Fruit fly (Drosophila melanogaster) whole organism, adult: ENCODE measurements around the gene BRWD3.

Experiments used
- CG11617 ChIP-seq: fragments of 200-800 bp; sonication (Bioruptor generic); optimal IDR thresholded peaks from 2 replicates; lab custom pipeline; 2017; ENCODE audit warnings: mild to moderate bottlenecking, missing biosample characterization, missing genetic modification reagents, missing genetic modification characterization
- CG12768 ChIP-seq: fragments of 200-800 bp; sonication (Bioruptor generic); optimal IDR thresholded peaks from 2 replicates; lab custom pipeline; 2017; ENCODE audit warnings: missing biosample characterization, missing genetic modification characterization, mild to moderate bottlenecking, moderate library complexity, missing genetic modification reagents
- CG14711 ChIP-seq: fragments of 200-800 bp; sonication (Bioruptor generic); optimal IDR thresholded peaks from 2 replicates; lab custom pipeline; 2018; ENCODE audit warnings: missing biosample characterization, mild to moderate bottlenecking, missing genetic modification characterization, moderate library complexity
- CG1620 ChIP-seq: fragments of 200-800 bp; sonication (Bioruptor generic); optimal IDR thresholded peaks from 2 replicates; lab custom pipeline; 2016; ENCODE audit warnings: missing biosample characterization, missing genetic modification characterization
- CG33017 ChIP-seq: fragments of 200-800 bp; sonication (Bioruptor generic); optimal IDR thresholded peaks from 2 replicates; lab custom pipeline; 2018; ENCODE audit warnings: missing biosample characterization, mild to moderate bottlenecking, missing genetic modification characterization, moderate library complexity
- CG5204 ChIP-seq: fragments of 200-800 bp; sonication (Bioruptor generic); optimal IDR thresholded peaks from 2 replicates; lab custom pipeline; 2016; ENCODE audit warnings: missing biosample characterization, missing genetic modification characterization
- CG7045 ChIP-seq: fragments of 200-800 bp; sonication (Bioruptor generic); optimal IDR thresholded peaks from 2 replicates; lab custom pipeline; 2017; ENCODE audit warnings: missing biosample characterization, mild to moderate bottlenecking, missing genetic modification characterization
- CG7101 ChIP-seq: fragments of 200-800 bp; sonication (Bioruptor generic); optimal IDR thresholded peaks from 2 replicates; lab custom pipeline; 2018; ENCODE audit warnings: missing biosample characterization, mild to moderate bottlenecking, missing genetic modification characterization, moderate library complexity
- Clk ChIP-seq: fragments of 200-800 bp; sonication (Bioruptor generic); optimal IDR thresholded peaks from 2 replicates; lab custom pipeline; 2017; ENCODE audit warnings: missing biosample characterization, missing genetic modification characterization
- Crg-1 ChIP-seq: fragments of 200-800 bp; sonication (Bioruptor generic); optimal IDR thresholded peaks from 2 replicates; lab custom pipeline; 2016; ENCODE audit warnings: missing biosample characterization, missing genetic modification characterization
- Hr96 ChIP-seq: fragments of 200-800 bp; sonication (Bioruptor generic); optimal IDR thresholded peaks from 2 replicates; lab custom pipeline; 2016; ENCODE audit warnings: missing biosample characterization, missing genetic modification characterization
- Mnt ChIP-seq: fragments of 200-800 bp; sonication (Bioruptor generic); optimal IDR thresholded peaks from 2 replicates; lab custom pipeline; 2016; ENCODE audit warnings: missing biosample characterization, mild to moderate bottlenecking, missing genetic modification characterization
- bab1 ChIP-seq: fragments of 200-800 bp; sonication (Bioruptor generic); optimal IDR thresholded peaks from 3 replicates; lab custom pipeline; 2019; ENCODE audit warnings: missing biosample characterization, mild to moderate bottlenecking, missing genetic modification characterization, moderate library complexity
- cic ChIP-seq: fragments of 200-800 bp; sonication (Bioruptor generic); optimal IDR thresholded peaks from 2 replicates; lab custom pipeline; 2017; ENCODE audit warnings: missing biosample characterization, mild to moderate bottlenecking, missing genetic modification characterization, moderate library complexity
- cnc ChIP-seq, 2 experiments: fragments of >200 bp; optimal IDR thresholded peaks; 2 replicates each; lab custom pipeline; 2017
- kay ChIP-seq: fragments of 200-800 bp; sonication (Bioruptor generic); peaks from one replicate; lab custom pipeline; 2016; ENCODE audit warnings: missing biosample characterization, missing genetic modification characterization, borderline replicate concordance
- ovo ChIP-seq: fragments of 200-800 bp; sonication (Bioruptor generic); optimal IDR thresholded peaks from 2 replicates; lab custom pipeline; 2016; ENCODE audit warnings: missing biosample characterization, missing genetic modification characterization
- pad ChIP-seq: fragments of 200-800 bp; sonication (Bioruptor generic); optimal IDR thresholded peaks from 3 replicates; lab custom pipeline; 2017; ENCODE audit warnings: missing biosample characterization, missing genetic modification characterization, mild to moderate bottlenecking, moderate library complexity, missing genetic modification reagents
- tj ChIP-seq: fragments of 200-800 bp; sonication (Bioruptor generic); optimal IDR thresholded peaks from 3 replicates; lab custom pipeline; 2017; ENCODE audit warnings: missing biosample characterization, mild to moderate bottlenecking, missing genetic modification characterization, moderate library complexity
- toe ChIP-seq: fragments of 200-800 bp; sonication (Bioruptor generic); optimal IDR thresholded peaks from 2 replicates; lab custom pipeline; 2016; ENCODE audit warnings: missing biosample characterization, missing genetic modification characterization

Gene BRWD3

DNA sequence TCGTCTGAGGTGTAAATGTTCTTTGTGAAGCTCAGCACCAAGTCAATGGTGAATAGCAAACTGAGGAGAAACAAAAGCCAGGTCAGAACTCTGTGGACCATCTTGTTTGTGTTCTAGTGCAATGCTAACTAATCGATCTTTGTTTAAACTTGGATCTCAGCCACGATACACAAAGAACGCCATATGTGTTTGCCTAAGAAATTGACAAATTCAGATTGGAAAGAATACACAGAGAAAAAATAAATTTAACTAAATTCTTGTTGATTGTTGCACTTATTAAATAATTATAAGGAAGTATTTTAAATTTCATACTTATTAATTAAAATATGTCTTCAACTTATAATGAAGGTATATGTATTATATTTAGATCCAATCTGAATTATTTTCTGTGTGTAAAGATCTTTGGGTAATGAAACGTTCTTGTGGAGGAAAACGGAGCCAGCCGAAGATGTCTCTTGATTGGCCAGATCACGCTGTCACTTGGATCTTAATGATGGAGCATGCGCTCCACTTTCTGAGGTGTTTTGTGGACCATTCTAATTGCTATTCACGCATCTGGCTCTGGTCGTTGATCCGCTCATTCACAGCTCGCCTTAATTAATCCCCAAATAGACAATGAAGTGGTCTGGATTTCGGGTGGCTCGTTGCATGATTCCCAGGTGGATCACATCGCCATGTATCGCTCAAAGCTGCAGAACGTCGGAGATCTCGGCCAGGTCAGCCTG, 46.2 kb downstream of the BRWD3 start, which contains the start of the genes CG17784 and CG13613:
Gene CG17784, minus strand, starts transcription at position 101 of the 725 bp plus-strand sequence.
Gene CG13613, plus strand, starts transcription at position 675 of the 725 bp plus-strand sequence.
- TF ChIP-seq CG5204 (GFP tag; lab: Kevin White, UChicago) (no peak), bab1 (GFP tag; lab: Kevin White, UChicago) (no peak), toe (GFP tag; lab: Kevin White, UChicago) (no peak), Clk (GFP tag; lab: Kevin White, UChicago) (no peak), CG33017 (tag; lab: Kevin White, UChicago) (no peak), CG1620 (GFP tag; lab: Kevin White, UChicago) (no peak), CG11617 (GFP tag; lab: Kevin White, UChicago) (no peak), Hr96 (no peak), CG14711 (tag; lab: Kevin White, UChicago) (no peak), cic (GFP tag; lab: Kevin White, UChicago) (no peak), Mnt (no peak), tj (GFP tag; lab: Kevin White, UChicago) (no peak), pad (no peak), cnc (optimal IDR thresholded peaks at IDR 0.05; lab: Kevin White, UChicago) (no peak), CG7101 (tag; lab: Kevin White, UChicago) (no peak), kay (GFP tag; lab: Kevin White, UChicago) (no peak), Crg-1 (GFP tag; lab: Kevin White, UChicago) (no peak), CG12768 (GFP tag; lab: Kevin White, UChicago) (no peak), CG7045 (GFP tag; lab: Kevin White, UChicago) (no peak)

DNA sequence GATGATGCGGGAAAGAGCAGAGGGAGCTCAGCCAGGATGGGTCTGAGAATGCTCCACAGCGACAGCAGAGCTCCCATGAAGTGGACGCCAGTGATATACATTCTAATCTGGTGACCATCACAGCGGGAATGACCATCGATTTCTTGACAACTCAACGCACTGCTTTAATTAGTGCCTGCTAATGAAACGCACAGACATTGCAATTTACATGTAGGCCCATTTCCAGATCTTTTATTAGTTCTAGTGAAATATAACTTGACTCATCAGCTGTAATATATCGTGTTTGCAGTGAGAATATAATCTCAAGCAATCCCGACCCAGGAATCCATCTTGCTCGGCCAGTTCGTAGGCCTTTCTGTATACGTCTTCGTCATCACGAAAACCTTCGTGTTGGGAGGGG, 48.3 kb downstream of the BRWD3 start, which contains the start of gene CG42811:
Gene CG42811, minus strand, starts transcription at position 101 of the 400 bp plus-strand sequence.
- TF ChIP-seq Crg-1 (GFP tag; lab: Kevin White, UChicago) (no peak), toe (GFP tag; lab: Kevin White, UChicago) (no peak), cnc (optimal IDR thresholded peaks at IDR 0.05; lab: Kevin White, UChicago) (no peak), CG11617 (GFP tag; lab: Kevin White, UChicago) (no peak), pad (no peak), ovo (GFP tag; lab: Kevin White, UChicago) (no peak), CG7101 (tag; lab: Kevin White, UChicago) (no peak)

DNA sequence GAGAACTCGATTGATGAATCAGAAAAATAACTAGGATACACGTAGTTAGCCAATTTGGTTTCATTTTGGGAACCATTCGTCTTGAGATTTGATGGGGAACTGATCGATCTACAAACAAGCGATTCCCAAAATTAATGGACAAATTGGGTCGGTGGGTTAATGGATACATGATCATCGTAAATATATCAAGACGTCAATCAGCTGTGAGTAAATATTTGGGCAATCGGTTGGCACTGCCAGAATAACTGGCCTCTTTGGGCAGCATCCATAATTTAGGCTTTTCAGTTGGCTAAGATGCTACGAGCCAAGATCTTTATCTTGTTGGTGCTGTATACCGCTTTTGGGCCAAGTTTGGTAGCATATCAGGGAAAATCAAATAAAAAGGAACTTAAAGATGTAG, 49.3 kb downstream of the BRWD3 start, which contains the start of the genes CG42812 and CG33341:
Gene CG42812, minus strand, starts transcription at position 101 of the 400 bp plus-strand sequence.
Gene CG33341, plus strand, starts transcription at position 295 of the 400 bp plus-strand sequence.
- no peak for TF ChIP-seq CG12768 (GFP tag; lab: Kevin White, UChicago)
- TF ChIP-seq tj (GFP tag; lab: Kevin White, UChicago) = no peak
- TF ChIP-seq kay (GFP tag; lab: Kevin White, UChicago) = no peak
- TF ChIP-seq CG5204 (GFP tag; lab: Kevin White, UChicago) = no peak

DNA sequence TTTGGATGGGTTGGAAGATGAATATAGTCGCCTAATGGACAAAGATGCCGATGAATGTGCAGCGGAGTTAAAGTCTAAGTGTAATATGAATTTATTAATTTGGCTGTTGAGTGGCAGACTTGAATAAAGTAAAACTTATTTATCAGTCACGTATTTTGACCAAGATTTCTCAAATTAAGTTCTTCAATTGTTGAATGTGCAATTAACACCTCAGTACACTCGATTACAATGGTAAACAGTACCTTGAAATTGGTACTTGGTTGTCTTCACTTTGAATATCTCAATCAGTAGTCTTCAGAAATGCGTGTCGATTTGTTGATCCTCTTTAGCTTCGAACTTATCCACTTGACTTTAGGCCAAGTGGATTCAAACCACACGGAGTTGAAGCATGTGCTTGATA, 50.5 kb downstream of the BRWD3 start, which contains the start of gene CG13614:
Gene CG13614, plus strand, starts transcription at position 301 of the 400 bp plus-strand sequence.
- no peak for TF ChIP-seq CG1620 (GFP tag; lab: Kevin White, UChicago)
- no peak for TF ChIP-seq CG7045 (GFP tag; lab: Kevin White, UChicago)
- TF ChIP-seq CG5204 (GFP tag; lab: Kevin White, UChicago) = no peak
- TF ChIP-seq cic (GFP tag; lab: Kevin White, UChicago) = no peak
- no peak for TF ChIP-seq CG7101 (tag; lab: Kevin White, UChicago)
- no peak for TF ChIP-seq ovo (GFP tag; lab: Kevin White, UChicago)
- TF ChIP-seq Hr96 = no peak
- no peak for TF ChIP-seq Mnt
- TF ChIP-seq kay (GFP tag; lab: Kevin White, UChicago) = no peak
- no peak for TF ChIP-seq Clk (GFP tag; lab: Kevin White, UChicago)
- TF ChIP-seq cnc (optimal IDR thresholded peaks at IDR 0.05; lab: Kevin White, UChicago) = no peak
- no peak for TF ChIP-seq pad
- no peak for TF ChIP-seq CG14711 (tag; lab: Kevin White, UChicago)

DNA sequence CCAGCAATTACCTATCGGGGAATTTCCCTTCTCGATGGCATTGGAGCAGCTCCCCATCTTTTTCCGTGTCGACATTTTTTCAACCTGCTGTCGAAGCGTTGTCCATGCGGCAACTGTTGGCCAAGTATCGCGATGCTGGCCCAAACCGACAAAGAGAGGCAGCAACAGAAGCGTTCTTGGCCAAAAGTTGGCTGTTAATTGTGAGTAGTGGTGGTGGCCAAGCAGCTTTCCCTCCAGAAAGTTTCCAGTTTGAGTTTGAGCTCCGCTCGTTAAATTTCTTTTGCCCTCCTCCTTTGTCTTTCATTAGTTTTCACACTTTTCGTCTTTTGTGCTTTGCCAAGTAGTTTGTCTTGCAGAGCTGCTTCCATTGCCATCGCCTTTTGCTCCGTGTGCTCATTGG, 53.9 kb downstream of the BRWD3 start, which contains the start of gene CG17782:
Gene CG17782, minus strand, starts transcription at position 101 of the 400 bp plus-strand sequence.
- TF ChIP-seq pad = no peak
- no peak for TF ChIP-seq CG5204 (GFP tag; lab: Kevin White, UChicago)
- no peak for TF ChIP-seq CG14711 (tag; lab: Kevin White, UChicago)
- TF ChIP-seq Hr96 = no peak
- no peak for TF ChIP-seq toe (GFP tag; lab: Kevin White, UChicago)
- no peak for TF ChIP-seq CG33017 (tag; lab: Kevin White, UChicago)
- TF ChIP-seq CG1620 (GFP tag; lab: Kevin White, UChicago) = no peak
- no peak for TF ChIP-seq bab1 (GFP tag; lab: Kevin White, UChicago)
- TF ChIP-seq ovo (GFP tag; lab: Kevin White, UChicago) = no peak
- TF ChIP-seq Clk (GFP tag; lab: Kevin White, UChicago) = no peak
- no peak for TF ChIP-seq cnc (optimal IDR thresholded peaks at IDR 0.05; lab: Kevin White, UChicago)
- no peak for TF ChIP-seq CG11617 (GFP tag; lab: Kevin White, UChicago)
- no peak for TF ChIP-seq kay (GFP tag; lab: Kevin White, UChicago)

DNA sequence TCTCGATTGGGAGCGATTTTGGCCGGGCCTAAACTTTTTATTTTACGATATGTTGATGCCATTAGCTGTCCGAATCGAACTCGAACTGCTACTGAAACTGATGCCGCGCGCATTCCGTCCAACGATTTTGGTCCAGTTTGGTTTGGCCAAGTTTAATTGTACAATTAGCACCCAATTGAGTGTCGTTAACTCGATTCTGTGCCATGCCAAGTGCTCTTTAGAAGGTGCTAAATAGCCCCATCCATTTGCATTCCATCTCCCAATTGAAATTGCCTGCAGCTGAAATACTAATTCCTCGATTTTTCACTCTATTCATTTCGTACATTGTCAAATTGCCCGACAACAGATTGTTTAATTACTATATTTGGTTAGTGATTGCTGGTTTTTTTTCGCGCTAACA, 56.8 kb downstream of the BRWD3 start, which contains the start of gene CG17781:
Gene CG17781, minus strand, starts transcription at position 101 of the 400 bp plus-strand sequence.
- TF ChIP-seq Mnt (no peak), kay (GFP tag; lab: Kevin White, UChicago) (no peak), CG1620 (GFP tag; lab: Kevin White, UChicago) (no peak), CG12768 (GFP tag; lab: Kevin White, UChicago) (no peak), Clk (GFP tag; lab: Kevin White, UChicago) (no peak), CG5204 (GFP tag; lab: Kevin White, UChicago) (no peak), tj (GFP tag; lab: Kevin White, UChicago) (no peak), bab1 (GFP tag; lab: Kevin White, UChicago) (no peak), CG7045 (GFP tag; lab: Kevin White, UChicago) (no peak), Crg-1 (GFP tag; lab: Kevin White, UChicago) (no peak), cnc (optimal IDR thresholded peaks at IDR 0.05; lab: Kevin White, UChicago) (no peak), ovo (GFP tag; lab: Kevin White, UChicago) (no peak), pad (no peak), cic (GFP tag; lab: Kevin White, UChicago) (no peak), toe (GFP tag; lab: Kevin White, UChicago) (no peak), CG33017 (tag; lab: Kevin White, UChicago) (no peak), CG7101 (tag; lab: Kevin White, UChicago) (no peak), CG14711 (tag; lab: Kevin White, UChicago) (no peak), Hr96 (no peak), CG11617 (GFP tag; lab: Kevin White, UChicago) (no peak)
